Worm (Caenorhabditis elegans) whole organism, L2 larva: Measurements from ENCODE around the gene rskd-1.

Experiments used
- ceh-16 ChIP-seq: fragments of 150-350 bp; optimal IDR thresholded peaks from 2 replicates; lab custom pipeline; 2014; ENCODE audit warnings: missing biosample characterization, missing genetic modification characterization
- elt-1 ChIP-seq: fragments of 150-350 bp; optimal IDR thresholded peaks from 2 replicates; lab custom pipeline; 2014; ENCODE audit warnings: missing biosample characterization, missing genetic modification characterization
- skn-1 ChIP-seq: sonication (generic microtip); optimal IDR thresholded peaks from 2 replicates; lab custom pipeline; 2017; ENCODE audit warnings: missing biosample characterization, missing genetic modification characterization

- no peak for TF ChIP-seq ceh-16 (tag; lab: Kevin White, UChicago)
- TF ChIP-seq elt-1 (tag; lab: Kevin White, UChicago), result no peak
- no peak for TF ChIP-seq skn-1 (tag; lab: Kevin White, UChicago)
These were observed 40.8 kb upstream of the rskd-1 start for ce11 chrV:12329173-12329572.
